Fruit fly (Drosophila melanogaster) whole organism, embryonic: ENCODE data around the gene CG8149.

Source experiments
- CG10321 ChIP-seq: fragments of 200-800 bp; sonication (Bioruptor generic); IDR thresholded peaks from 2 replicates; pipeline ENCODE4 v1.3.6; 2022; ENCODE audit warnings: missing biosample characterization, missing genetic modification characterization
- CG10462 ChIP-seq: fragments of 200-800 bp; sonication (Bioruptor generic); optimal IDR thresholded peaks from 2 replicates; lab custom pipeline; 2016; ENCODE audit warnings: missing biosample characterization, missing genetic modification characterization
- CG11398 ChIP-seq: fragments of 200-800 bp; sonication (Bioruptor generic); optimal IDR thresholded peaks from 2 replicates; lab custom pipeline; 2016; ENCODE audit warnings: missing biosample characterization, missing genetic modification characterization
- CG11504 ChIP-seq: fragments of 200-800 bp; sonication (Bioruptor generic); optimal IDR thresholded peaks from 3 replicates; lab custom pipeline; 2019; ENCODE audit warnings: missing biosample characterization, mild to moderate bottlenecking, missing genetic modification characterization, moderate library complexity
- CG12236 ChIP-seq: fragments of 200-800 bp; sonication (Bioruptor generic); optimal IDR thresholded peaks from 2 replicates; lab custom pipeline; 2016; ENCODE audit warnings: missing biosample characterization, missing genetic modification characterization
- CG1233 ChIP-seq: fragments of 200-800 bp; sonication (Bioruptor generic); optimal IDR thresholded peaks from 4 replicates; lab custom pipeline; 2018; ENCODE audit warnings: missing biosample characterization, mild to moderate bottlenecking, missing genetic modification characterization
- CG13894 ChIP-seq: fragments of 200-800 bp; sonication (Bioruptor generic); optimal IDR thresholded peaks from 3 replicates; lab custom pipeline; 2018; ENCODE audit warnings: missing biosample characterization, mild to moderate bottlenecking, missing genetic modification characterization, moderate library complexity
- CG1832 ChIP-seq: fragments of 200-800 bp; sonication (Bioruptor generic); optimal IDR thresholded peaks from 2 replicates; lab custom pipeline; 2017; ENCODE audit warnings: missing biosample characterization, mild to moderate bottlenecking, missing genetic modification characterization, inconsistent platforms
- CG2116 ChIP-seq: fragments of 200-800 bp; sonication (Bioruptor generic); optimal IDR thresholded peaks from 3 replicates; lab custom pipeline; 2018; ENCODE audit warnings: missing biosample characterization, mild to moderate bottlenecking, missing genetic modification characterization
- CG4404 ChIP-seq: fragments of 200-800 bp; sonication (Bioruptor generic); IDR thresholded peaks from 2 replicates; pipeline ENCODE4 v1.3.6; 2022; ENCODE audit warnings: missing biosample characterization, missing genetic modification characterization
- CG4730 ChIP-seq: fragments of 200-800 bp; sonication (Bioruptor generic); IDR thresholded peaks from 2 replicates; pipeline ENCODE4 v1.3.6; 2022; ENCODE audit warnings: missing biosample characterization, missing genetic modification characterization
- CG4820 ChIP-seq: fragments of 200-800 bp; sonication (Bioruptor generic); optimal IDR thresholded peaks from 3 replicates; lab custom pipeline; 2016; ENCODE audit warnings: missing biosample characterization, missing genetic modification characterization
- CG7372 ChIP-seq: fragments of 200-800 bp; sonication (Bioruptor generic); IDR thresholded peaks from 2 replicates; pipeline ENCODE4 v1.3.6; 2022; ENCODE audit warnings: missing biosample characterization, missing genetic modification characterization
- CG8944 ChIP-seq: fragments of 200-800 bp; sonication (Bioruptor generic); optimal IDR thresholded peaks from 3 replicates; lab custom pipeline; 2016; ENCODE audit warnings: missing biosample characterization, missing genetic modification characterization
- CG9817 ChIP-seq: fragments of 200-800 bp; sonication (Bioruptor generic); optimal IDR thresholded peaks from 2 replicates; lab custom pipeline; 2018; ENCODE audit warnings: missing biosample characterization, mild to moderate bottlenecking, missing genetic modification characterization, moderate library complexity
- Dbx ChIP-seq: fragments of 200-800 bp; sonication (Bioruptor generic); IDR thresholded peaks from 3 replicates; pipeline ENCODE4 v1.3.6; 2022; ENCODE audit warnings: missing biosample characterization, missing genetic modification characterization
- Deaf1 ChIP-seq: fragments of 200-800 bp; optimal IDR thresholded peaks from 3 replicates; lab custom pipeline; 2019; ENCODE audit warnings: missing biosample characterization, mild to moderate bottlenecking, missing genetic modification characterization, moderate library complexity
- Dp ChIP-seq: fragments of 200-800 bp; sonication (Bioruptor generic); optimal IDR thresholded peaks from 2 replicates; lab custom pipeline; 2018; ENCODE audit warnings: missing biosample characterization, mild to moderate bottlenecking, missing genetic modification characterization, moderate library complexity
- HLH3B ChIP-seq: fragments of 200-800 bp; sonication (Bioruptor generic); IDR thresholded peaks from 2 replicates; pipeline ENCODE4 v1.3.6; 2022; ENCODE audit warnings: missing biosample characterization, missing genetic modification characterization
- HLH4C ChIP-seq: fragments of 200-800 bp; sonication (Bioruptor generic); IDR thresholded peaks from 3 replicates; pipeline ENCODE4 v1.3.6; 2022; ENCODE audit warnings: missing biosample characterization, missing genetic modification characterization; ENCODE audit not compliant: partially characterized antibody
- Hmr ChIP-seq: fragments of 200-800 bp; sonication (Bioruptor generic); optimal IDR thresholded peaks from 3 replicates; lab custom pipeline; 2017; ENCODE audit warnings: mild to moderate bottlenecking, missing biosample characterization, missing genetic modification reagents, missing genetic modification characterization
- Mad ChIP-seq: fragments of 200-800 bp; sonication (Bioruptor generic); optimal IDR thresholded peaks from 2 replicates; lab custom pipeline; 2016; ENCODE audit warnings: missing biosample characterization, missing genetic modification characterization
- Med ChIP-seq: fragments of 200-800 bp; sonication (Bioruptor generic); peaks from one replicate; lab custom pipeline; 2016; ENCODE audit warnings: missing biosample characterization, missing genetic modification characterization, mild to moderate bottlenecking, inconsistent platforms, moderate library complexity
- Meics ChIP-seq: fragments of 200-800 bp; sonication (Bioruptor generic); optimal IDR thresholded peaks from 2 replicates; lab custom pipeline; 2017; ENCODE audit warnings: missing biosample characterization, mild to moderate bottlenecking, missing genetic modification characterization
- Opbp ChIP-seq: fragments of 200-800 bp; sonication (Bioruptor generic); IDR thresholded peaks from 3 replicates; pipeline ENCODE4 v1.3.6; 2022; ENCODE audit warnings: missing biosample characterization, missing genetic modification characterization; ENCODE audit not compliant: partially characterized antibody
- Optix ChIP-seq: fragments of 200-800 bp; sonication (Bioruptor generic); IDR thresholded peaks from 3 replicates; pipeline ENCODE4 v1.3.6; 2022; ENCODE audit warnings: missing biosample characterization, missing genetic modification characterization
- Rfx ChIP-seq: fragments of 200-800 bp; sonication (Bioruptor generic); IDR thresholded peaks from 2 replicates; pipeline ENCODE4 v1.3.6; 2022; ENCODE audit warnings: missing biosample characterization, missing genetic modification characterization
- Rx ChIP-seq: fragments of 200-800 bp; sonication (Bioruptor generic); IDR thresholded peaks from 2 replicates; pipeline ENCODE4 v1.3.6; 2022; ENCODE audit warnings: missing biosample characterization, missing genetic modification characterization
- Taf1 ChIP-seq: fragments of 200-800 bp; sonication (Bioruptor generic); IDR thresholded peaks from 2 replicates; pipeline ENCODE4 v1.3.6; 2022; ENCODE audit warnings: missing biosample characterization, missing genetic modification characterization
- Trl ChIP-seq, 3 experiments: fragments of >200 bp in 2 of 3; fragments of 200-800 bp in 1 of 3; sonication (Bioruptor generic) in 1 of 3; optimal IDR thresholded peaks; 2 replicates in 1 of 3; 3 replicates in 2 of 3; lab custom pipeline; 2016 to 2017; ENCODE audit warnings: missing biosample characterization in 1 of 3, missing genetic modification characterization in 1 of 3
- YL-1 ChIP-seq: fragments of 200-800 bp; sonication (Bioruptor generic); optimal IDR thresholded peaks from 3 replicates; lab custom pipeline; 2017; ENCODE audit warnings: missing biosample characterization, mild to moderate bottlenecking, missing genetic modification characterization
- ase ChIP-seq: fragments of 200-800 bp; sonication (Bioruptor generic); IDR thresholded peaks from 3 replicates; pipeline ENCODE4 v1.3.6; 2022; ENCODE audit warnings: missing biosample characterization, missing genetic modification characterization
- bcd ChIP-seq: fragments of 200-800 bp; sonication (Bioruptor generic); optimal IDR thresholded peaks from 2 replicates; lab custom pipeline; 2017; ENCODE audit warnings: missing biosample characterization, mild to moderate bottlenecking, missing genetic modification characterization
- bsh ChIP-seq, 2 experiments: fragments of 200-800 bp; sonication (Bioruptor generic); optimal IDR thresholded peaks; 2 replicates each; lab custom pipeline; 2017 to 2018; ENCODE audit warnings: mild to moderate bottlenecking in 2 of 2, missing biosample characterization in 2 of 2, missing genetic modification characterization in 2 of 2, moderate library complexity in 1 of 2
- cad ChIP-seq: fragments of >200 bp; optimal IDR thresholded peaks from 2 replicates; lab custom pipeline; 2017; ENCODE audit warnings: missing biosample characterization, missing genetic modification characterization
- chm ChIP-seq: fragments of 200-800 bp; sonication (Bioruptor generic); IDR thresholded peaks from 2 replicates; pipeline ENCODE4 v1.3.6; 2022; ENCODE audit warnings: missing biosample characterization, missing genetic modification characterization
- ci ChIP-seq: fragments of 200-800 bp; sonication (Bioruptor generic); IDR thresholded peaks from 3 replicates; pipeline ENCODE4 v1.3.6; 2022; ENCODE audit warnings: missing biosample characterization, missing genetic modification characterization
- fd64A ChIP-seq: fragments of 200-800 bp; sonication (Bioruptor generic); optimal IDR thresholded peaks from 3 replicates; lab custom pipeline; 2018; ENCODE audit warnings: missing biosample characterization, mild to moderate bottlenecking, missing genetic modification characterization
- fu2 ChIP-seq: fragments of 200-800 bp; sonication (Bioruptor generic); optimal IDR thresholded peaks from 2 replicates; lab custom pipeline; 2016; ENCODE audit warnings: missing biosample characterization, missing genetic modification characterization
- hkb ChIP-seq, 2 experiments: fragments of 200-800 bp in 1 of 2; fragments of >200 bp in 1 of 2; sonication (Bioruptor generic) in 1 of 2; IDR thresholded peaks in 1 of 2; optimal IDR thresholded peaks in 1 of 2; 2 replicates each; pipeline versions ENCODE4 v1.3.6 to Lab custom; 2017 to 2022; ENCODE audit warnings: missing biosample characterization in 1 of 2, missing genetic modification characterization in 1 of 2
- lola ChIP-seq, 3 experiments: fragments of >200 bp in 2 of 3; fragments of 200-800 bp in 1 of 3; sonication (Bioruptor generic) in 1 of 3; optimal IDR thresholded peaks; 2 replicates each; lab custom pipeline; 2017 to 2019; ENCODE audit warnings: missing biosample characterization in 3 of 3, missing genetic modification characterization in 3 of 3, mild to moderate bottlenecking in 1 of 3, moderate library complexity in 1 of 3
- nom ChIP-seq: fragments of 200-800 bp; sonication (Bioruptor generic); optimal IDR thresholded peaks from 2 replicates; lab custom pipeline; 2017; ENCODE audit warnings: missing biosample characterization, missing genetic modification characterization, mild to moderate bottlenecking, moderate library complexity, missing genetic modification reagents
- odd ChIP-seq: fragments of 200-800 bp; sonication (Bioruptor generic); optimal IDR thresholded peaks from 2 replicates; lab custom pipeline; 2017; ENCODE audit warnings: missing biosample characterization, mild to moderate bottlenecking, missing genetic modification characterization
- phol ChIP-seq: fragments of 200-800 bp; sonication (Bioruptor generic); optimal IDR thresholded peaks from 3 replicates; lab custom pipeline; 2018; ENCODE audit warnings: missing biosample characterization, mild to moderate bottlenecking, missing genetic modification characterization, moderate library complexity
- psq ChIP-seq: fragments of 200-800 bp; sonication (Bioruptor generic); optimal IDR thresholded peaks from 2 replicates; lab custom pipeline; 2017; ENCODE audit warnings: missing biosample characterization, missing genetic modification characterization
- ro ChIP-seq: fragments of 200-800 bp; sonication (Bioruptor generic); IDR thresholded peaks from 2 replicates; pipeline ENCODE4 v1.3.6; 2022; ENCODE audit warnings: missing biosample characterization, missing genetic modification characterization
- sima ChIP-seq: fragments of 200-800 bp; sonication (Bioruptor generic); optimal IDR thresholded peaks from 2 replicates; lab custom pipeline; 2016; ENCODE audit warnings: missing biosample characterization, missing genetic modification characterization
- slou ChIP-seq: fragments of 200-800 bp; sonication (Bioruptor generic); optimal IDR thresholded peaks from 3 replicates; lab custom pipeline; 2016; ENCODE audit warnings: missing biosample characterization, missing genetic modification characterization
- z ChIP-seq: fragments of 200-800 bp; sonication (Bioruptor generic); IDR thresholded peaks from 3 replicates; pipeline ENCODE4 v1.3.6; 2022; ENCODE audit warnings: missing biosample characterization, missing genetic modification characterization
- zf30C ChIP-seq: fragments of 200-800 bp; sonication (Bioruptor generic); optimal IDR thresholded peaks from 3 replicates; lab custom pipeline; 2018; ENCODE audit warnings: missing biosample characterization, mild to moderate bottlenecking, missing genetic modification characterization

CG8149 gene

DNA sequence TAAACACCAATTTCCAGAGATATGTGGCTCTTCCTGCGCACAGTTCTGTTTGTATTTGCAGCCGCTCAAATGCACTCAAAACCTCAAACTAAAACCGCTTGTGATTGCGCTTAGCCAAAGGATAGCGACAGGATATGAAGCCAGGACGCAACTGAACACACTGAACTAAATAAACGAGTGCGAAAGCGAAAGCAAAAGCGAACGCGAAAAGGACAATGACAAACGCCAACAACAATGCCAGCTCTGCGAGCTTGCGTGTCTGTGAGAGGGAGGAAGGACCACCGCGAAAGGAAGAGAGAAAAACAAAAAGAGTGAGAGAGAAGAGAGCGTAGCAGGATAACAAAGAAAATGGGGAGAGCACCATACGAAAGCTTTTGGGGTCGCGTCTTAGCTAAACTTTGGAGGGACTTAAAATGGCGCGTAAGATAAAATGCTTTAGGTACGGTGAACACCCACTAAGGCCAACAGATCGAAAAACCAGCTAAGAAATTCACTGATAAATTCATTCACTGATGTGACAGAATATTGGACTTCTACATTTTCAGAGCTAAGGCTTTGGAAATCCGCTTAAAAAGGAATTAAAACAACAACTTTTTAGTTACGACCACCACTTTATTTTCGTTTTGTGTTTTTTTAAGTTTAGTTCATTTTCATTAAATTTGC, 43.8 kb upstream of the CG8149 start, which contains the start of gene GstZ2 (continued):
- TF ChIP-seq hkb (optimal IDR thresholded peaks at IDR 0.05; lab: Kevin White, UChicago) (no peak), hkb (GFP tag; IDR thresholded peaks at IDR 0.05; lab: Robert Waterston, UW) (0 out of 2 replicates have a peak, but pooled peaks have one; percentile 22), cad (GFP tag; lab: Kevin White, UChicago) (no peak), YL-1 (GFP tag; lab: Kevin White, UChicago) (no peak), CG1233 (no peak), bsh (GFP tag; optimal IDR thresholded peaks at IDR 0.05; lab: Kevin White, UChicago) (no peak), CG13894 (no peak), Dbx (GFP tag; lab: Robert Waterston, UW) (peak; percentile 17; the same call in 1 of the 3 replicates), Meics (GFP tag; lab: Kevin White, UChicago) (no peak), psq (GFP tag; lab: Kevin White, UChicago) (peak; percentile 61), HLH4C (GFP tag; lab: Robert Waterston, UW) (no peak), slou (GFP tag; lab: Kevin White, UChicago) (no peak), Taf1 (GFP tag; lab: Robert Waterston, UW) (no peak), fu2 (no peak), Trl (optimal IDR thresholded peaks at IDR 0.05; lab: Kevin White, UChicago) (peak; percentile 48 to 77), Trl (GFP tag; optimal IDR thresholded peaks at IDR 0.05; lab: Kevin White, UChicago) (peak; percentile 36), Rx (GFP tag; lab: Robert Waterston, UW) (no peak), CG4404 (GFP tag; lab: Robert Waterston, UW) (no peak), Dp (peak; percentile 45), lola (GFP tag; optimal IDR thresholded peaks at IDR 0.05; lab: Kevin White, UChicago) (no peak), Deaf1 (tag; lab: Kevin White, UChicago) (no peak), ro (no peak), fd64A (GFP tag; lab: Kevin White, UChicago) (no peak), odd (GFP tag; lab: Kevin White, UChicago) (no peak), bcd (GFP tag; lab: Kevin White, UChicago) (no peak), CG11504 (tag; lab: Kevin White, UChicago) (peak; percentile 15), CG11398 (no peak), chm (GFP tag; lab: Robert Waterston, UW) (no peak), ase (GFP tag; lab: Robert Waterston, UW) (no peak), z (GFP tag; lab: Robert Waterston, UW) (peak; percentile 72), ci (no peak), CG1832 (GFP tag; lab: Kevin White, UChicago) (no peak), HLH3B (no peak), Rfx (GFP tag; lab: Robert Waterston, UW) (no peak), CG8944 (GFP tag; lab: Kevin White, UChicago) (no peak), phol (peak; percentile 39), Mad (no peak), Med (GFP tag; lab: Kevin White, UChicago) (peak; percentile 58), Opbp (GFP tag; lab: Robert Waterston, UW) (no peak), nom (no peak), CG9817 (no peak), CG10462 (no peak), zf30C (GFP tag; lab: Kevin White, UChicago) (peak; percentile 4), CG4820 (GFP tag; lab: Kevin White, UChicago) (no peak), CG7372 (GFP tag; lab: Robert Waterston, UW) (no peak), CG10321 (GFP tag; lab: Robert Waterston, UW) (no peak), Hmr (peak; percentile 23), Optix (GFP tag; lab: Robert Waterston, UW) (no peak), CG2116 (GFP tag; lab: Kevin White, UChicago) (no peak), CG4730 (GFP tag; lab: Robert Waterston, UW) (no peak), sima (GFP tag; lab: Kevin White, UChicago) (no peak), CG12236 (no peak)
